Fruit fly (Drosophila melanogaster) whole organism, wandering third instar larva: Measurements from ENCODE around the gene CG3407.

Experiments used
- Abd-B ChIP-seq: fragments of >200 bp; optimal IDR thresholded peaks from 2 replicates; lab custom pipeline; 2017; ENCODE audit warnings: missing biosample characterization, missing genetic modification characterization
- CG32264 ChIP-seq: fragments of 200-800 bp; sonication (Bioruptor generic); optimal IDR thresholded peaks from 2 replicates; lab custom pipeline; 2016; ENCODE audit warnings: missing biosample characterization, missing genetic modification characterization
- CG9705 ChIP-seq: fragments of 200-800 bp; sonication (Bioruptor generic); optimal IDR thresholded peaks from 2 replicates; lab custom pipeline; 2018; ENCODE audit warnings: missing biosample characterization, mild to moderate bottlenecking, missing genetic modification characterization
- CrebA ChIP-seq: fragments of 200-800 bp; sonication (Bioruptor generic); optimal IDR thresholded peaks from 2 replicates; lab custom pipeline; 2016; ENCODE audit warnings: missing biosample characterization, mild to moderate bottlenecking, missing genetic modification characterization, borderline replicate concordance
- Dfd ChIP-seq: fragments of >200 bp; optimal IDR thresholded peaks from 2 replicates; lab custom pipeline; 2017; ENCODE audit warnings: missing biosample characterization, missing genetic modification characterization
- Dif ChIP-seq: fragments of 200-275, 200-300 bp; sonication (Bioruptor generic); optimal IDR thresholded peaks from 2 replicates; lab custom pipeline; 2018; ENCODE audit warnings: missing biosample characterization, missing genetic modification characterization; ENCODE audit not compliant: partially characterized antibody
- GATAd ChIP-seq: sonication (Bioruptor generic); optimal IDR thresholded peaks from 2 replicates; lab custom pipeline; 2016; ENCODE audit warnings: missing biosample characterization, missing genetic modification characterization
- HLH106 ChIP-seq: fragments of 200-800 bp; optimal IDR thresholded peaks from 3 replicates; lab custom pipeline; 2019; ENCODE audit warnings: missing biosample characterization, mild to moderate bottlenecking, missing genetic modification characterization, moderate library complexity
- Hnf4 ChIP-seq: fragments of 200-800 bp; sonication (Bioruptor generic); optimal IDR thresholded peaks from 2 replicates; lab custom pipeline; 2016; ENCODE audit warnings: missing biosample characterization, mild to moderate bottlenecking, missing genetic modification characterization
- Hr78 ChIP-seq: fragments of >200 bp; optimal IDR thresholded peaks from 2 replicates; lab custom pipeline; 2017; ENCODE audit warnings: missing biosample characterization, missing genetic modification characterization
- Hr83 ChIP-seq: fragments of 200-300 bp; sonication (Bioruptor generic); optimal IDR thresholded peaks from 2 replicates; lab custom pipeline; 2016; ENCODE audit warnings: missing biosample characterization, mild to moderate bottlenecking, missing genetic modification characterization, moderate library complexity; ENCODE audit not compliant: poor library complexity, severe bottlenecking
- Jra ChIP-seq: sonication (Bioruptor generic); optimal IDR thresholded peaks from 2 replicates; lab custom pipeline; 2016; ENCODE audit warnings: missing biosample characterization, missing genetic modification characterization
- Mio ChIP-seq: sonication (Bioruptor generic); optimal IDR thresholded peaks from 2 replicates; lab custom pipeline; 2016; ENCODE audit warnings: missing biosample characterization, missing genetic modification characterization
- Myc ChIP-seq: fragments of >200 bp; optimal IDR thresholded peaks from 2 replicates; lab custom pipeline; 2017
- N ChIP-seq: fragments of >200 bp; optimal IDR thresholded peaks from 2 replicates; lab custom pipeline; 2018; ENCODE audit warnings: missing biosample characterization, missing external identifiers, missing genetic modification characterization
- OdsH ChIP-seq: fragments of 200-800 bp; sonication (Bioruptor generic); optimal IDR thresholded peaks from 2 replicates; lab custom pipeline; 2016; ENCODE audit warnings: missing biosample characterization, mild to moderate bottlenecking, missing genetic modification characterization
- Rel ChIP-seq, 2 experiments: fragments of 200-800 bp; sonication (Bioruptor generic) in 1 of 2; optimal IDR thresholded peaks; 2 replicates in 1 of 2; 3 replicates in 1 of 2; lab custom pipeline; 2016 to 2019; ENCODE audit warnings: mild to moderate bottlenecking in 2 of 2, missing biosample characterization in 2 of 2, missing genetic modification characterization in 2 of 2, moderate library complexity in 1 of 2
- Sp1 ChIP-seq: fragments of 200-800 bp; sonication (Bioruptor generic); optimal IDR thresholded peaks from 3 replicates; lab custom pipeline; 2019; ENCODE audit warnings: missing biosample characterization, mild to moderate bottlenecking, missing genetic modification characterization, moderate library complexity
- Vsx2 ChIP-seq: fragments of 200-300, 225-300 bp; sonication (Bioruptor generic); optimal IDR thresholded peaks from 2 replicates; lab custom pipeline; 2018; ENCODE audit warnings: missing biosample characterization, missing genetic modification characterization; ENCODE audit not compliant: partially characterized antibody
- br ChIP-seq: fragments of 200-800 bp; sonication (Bioruptor generic); optimal IDR thresholded peaks from 2 replicates; lab custom pipeline; 2016; ENCODE audit warnings: missing biosample characterization, missing genetic modification characterization
- brk ChIP-seq: fragments of 200-800 bp; sonication (Bioruptor generic); optimal IDR thresholded peaks from 2 replicates; lab custom pipeline; 2016; ENCODE audit warnings: missing biosample characterization, mild to moderate bottlenecking, missing genetic modification characterization
- dl ChIP-seq, 2 experiments: fragments of 175-275, 200-275 bp in 1 of 2; fragments of 200-275 bp in 1 of 2; sonication (Bioruptor generic); optimal IDR thresholded peaks; lab custom pipeline; 2018; ENCODE audit warnings: mild to moderate bottlenecking in 2 of 2, missing biosample characterization in 2 of 2, missing genetic modification characterization in 2 of 2, moderate library complexity in 2 of 2; ENCODE audit not compliant: partially characterized antibody in 2 of 2, insufficient read depth in 1 of 2
- dmrt93B ChIP-seq: fragments of 200-800 bp; sonication (Bioruptor generic); optimal IDR thresholded peaks from 2 replicates; lab custom pipeline; 2018; ENCODE audit warnings: missing biosample characterization, mild to moderate bottlenecking, missing genetic modification characterization
- dsf ChIP-seq: sonication (Bioruptor generic); optimal IDR thresholded peaks from 2 replicates; lab custom pipeline; 2016; ENCODE audit warnings: missing biosample characterization, missing genetic modification characterization, borderline replicate concordance
- ey ChIP-seq: fragments of 200-800 bp; sonication (Bioruptor generic); optimal IDR thresholded peaks from 2 replicates; lab custom pipeline; 2016; ENCODE audit warnings: missing biosample characterization, missing genetic modification characterization
- foxo ChIP-seq, 2 experiments: fragments of 200-800 bp; sonication (Bioruptor generic); optimal IDR thresholded peaks; 2 replicates in 1 of 2; 3 replicates in 1 of 2; lab custom pipeline; 2016 to 2017; ENCODE audit warnings: missing biosample characterization in 2 of 2, missing genetic modification characterization in 2 of 2
- fru ChIP-seq: fragments of 200-800 bp; sonication (Bioruptor generic); optimal IDR thresholded peaks from 3 replicates; lab custom pipeline; 2016; ENCODE audit warnings: missing biosample characterization, mild to moderate bottlenecking, missing genetic modification characterization
- h ChIP-seq: fragments of 200-800 bp; sonication (Bioruptor generic); optimal IDR thresholded peaks from 3 replicates; lab custom pipeline; 2016; ENCODE audit warnings: missing biosample characterization, mild to moderate bottlenecking, missing genetic modification characterization
- jim ChIP-seq: fragments of 175-275, 200-325 bp; sonication (Bioruptor generic); optimal IDR thresholded peaks from 2 replicates; lab custom pipeline; 2016; ENCODE audit warnings: missing biosample characterization, mild to moderate bottlenecking, missing genetic modification characterization
- lola ChIP-seq: fragments of >200 bp; optimal IDR thresholded peaks from 2 replicates; lab custom pipeline; 2017; ENCODE audit warnings: missing biosample characterization, missing genetic modification characterization
- pan ChIP-seq: fragments of >200 bp; optimal IDR thresholded peaks from 2 replicates; lab custom pipeline; 2017
- psq ChIP-seq: fragments of 200-800 bp; sonication (Bioruptor generic); optimal IDR thresholded peaks from 3 replicates; lab custom pipeline; 2017; ENCODE audit warnings: missing biosample characterization, mild to moderate bottlenecking, missing genetic modification characterization, moderate library complexity
- rgr ChIP-seq: fragments of 200-800 bp; sonication (Bioruptor generic); optimal IDR thresholded peaks from 3 replicates; lab custom pipeline; 2016; ENCODE audit warnings: missing biosample characterization, mild to moderate bottlenecking, missing genetic modification characterization
- sage ChIP-seq: fragments of 200-800 bp; sonication (Bioruptor generic); optimal IDR thresholded peaks from 2 replicates; lab custom pipeline; 2016; ENCODE audit warnings: missing biosample characterization, mild to moderate bottlenecking, missing genetic modification characterization
- sv ChIP-seq: fragments of 200-800 bp; sonication (Bioruptor generic); optimal IDR thresholded peaks from 3 replicates; lab custom pipeline; 2016; ENCODE audit warnings: missing biosample characterization, missing genetic modification characterization
- tai ChIP-seq: sonication (Bioruptor generic); optimal IDR thresholded peaks from 2 replicates; lab custom pipeline; 2016; ENCODE audit warnings: missing biosample characterization, missing genetic modification characterization
- usp ChIP-seq: fragments of >200 bp; optimal IDR thresholded peaks from 2 replicates; lab custom pipeline; 2017; ENCODE audit warnings: missing biosample characterization, missing genetic modification characterization
- woc ChIP-seq: sonication (Bioruptor generic); optimal IDR thresholded peaks from 2 replicates; lab custom pipeline; 2016; ENCODE audit warnings: missing biosample characterization, mild to moderate bottlenecking, missing genetic modification characterization

Gene CG3407

DNA sequence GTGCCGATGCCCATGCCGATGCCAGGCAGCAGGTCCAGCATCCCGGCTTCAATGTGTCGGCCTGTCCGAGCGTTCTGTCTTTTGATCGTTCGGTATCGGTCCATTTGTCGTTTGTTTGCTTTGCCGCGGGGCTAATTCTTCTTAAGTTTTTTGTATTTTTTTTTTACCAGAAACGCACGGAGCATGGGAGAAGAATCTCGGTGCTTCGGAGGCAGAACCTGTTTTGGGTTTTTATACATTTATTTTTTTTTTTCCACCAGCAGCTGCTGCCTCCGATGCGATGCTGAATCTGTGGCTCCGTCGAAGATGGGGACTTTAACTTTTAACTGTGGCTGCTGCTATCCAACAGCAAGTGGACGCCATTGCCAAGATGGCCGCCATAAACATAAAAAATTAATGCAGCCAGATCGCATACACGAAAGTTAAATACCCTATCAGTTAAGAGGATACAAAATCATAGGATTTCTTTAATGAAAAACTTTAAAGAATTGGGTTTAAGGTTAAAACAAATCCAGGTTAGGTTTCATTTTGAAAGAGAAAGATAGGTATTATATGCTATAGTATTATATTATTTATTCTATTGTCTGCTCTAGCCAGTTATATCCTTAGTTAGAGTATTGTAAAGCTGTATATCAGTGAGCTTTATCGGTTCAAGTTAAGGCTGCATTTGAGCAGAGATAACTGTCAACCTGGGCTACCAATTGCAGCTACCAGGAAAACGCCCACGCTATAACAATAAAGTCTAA is 31.9 kb downstream of the CG3407 start (continued):
- TF ChIP-seq brk (GFP tag; lab: Kevin White, UChicago) (peak; percentile 35), Sp1 (peak; percentile 80), HLH106 (tag; lab: Kevin White, UChicago) (peak; percentile 62)

dm6 chr2L:3780587-3780986 is 32.6 kb downstream of the CG3407 start:
- TF ChIP-seq sage (GFP tag; lab: Kevin White, UChicago) (no peak), GATAd (GFP tag; lab: Kevin White, UChicago) (no peak), CrebA (GFP tag; lab: Kevin White, UChicago) (no peak), CG32264 (GFP tag; lab: Kevin White, UChicago) (no peak), brk (GFP tag; lab: Kevin White, UChicago) (no peak), woc (GFP tag; lab: Kevin White, UChicago) (peak; percentile 54), fru (GFP tag; lab: Kevin White, UChicago) (peak; percentile 38), dl (GFP tag; optimal IDR thresholded peaks at IDR 0.05; lab: Kevin White, UChicago; ENCODE audit: insufficient read depth in 1 of 2, partially characterized antibody in 2 of 2) (no peak), dsf (GFP tag; lab: Kevin White, UChicago) (no peak), Dfd (no peak)

dm6 chr2L:3779143-3779788 is 33.9 kb downstream of the CG3407 start:
- no peak for TF ChIP-seq Jra
- TF ChIP-seq sv (GFP tag; lab: Kevin White, UChicago) = no peak
- no peak for TF ChIP-seq brk (GFP tag; lab: Kevin White, UChicago)
- no peak for TF ChIP-seq N
- TF ChIP-seq GATAd (GFP tag; lab: Kevin White, UChicago) = no peak
- peak in 1 of 2 experiments; percentile 18 for TF ChIP-seq foxo (GFP tag; optimal IDR thresholded peaks at IDR 0.05; lab: Kevin White, UChicago)
- TF ChIP-seq dsf (GFP tag; lab: Kevin White, UChicago) = no peak
- TF ChIP-seq Hr83 = no peak
- no peak for TF ChIP-seq psq (GFP tag; lab: Kevin White, UChicago)
- TF ChIP-seq Hnf4 = no peak
- TF ChIP-seq dmrt93B = no peak
- TF ChIP-seq Sp1 = peak; percentile 46
- no peak for TF ChIP-seq sage (GFP tag; lab: Kevin White, UChicago)
- no peak for TF ChIP-seq Dif (GFP tag; lab: Kevin White, UChicago)
- TF ChIP-seq Mio (GFP tag; lab: Kevin White, UChicago) = no peak
- peak; percentile 16 for TF ChIP-seq pan
- no peak for TF ChIP-seq woc (GFP tag; lab: Kevin White, UChicago)
- TF ChIP-seq fru (GFP tag; lab: Kevin White, UChicago) = no peak
- no peak for TF ChIP-seq jim (GFP tag; lab: Kevin White, UChicago)
- TF ChIP-seq rgr (GFP tag; lab: Kevin White, UChicago) = no peak
- TF ChIP-seq h (GFP tag; lab: Kevin White, UChicago) = no peak
- TF ChIP-seq ey (GFP tag; lab: Kevin White, UChicago) = no peak
- TF ChIP-seq CG32264 (GFP tag; lab: Kevin White, UChicago) = no peak
- no peak for TF ChIP-seq lola
- no peak for TF ChIP-seq Vsx2 (GFP tag; lab: Kevin White, UChicago)
- TF ChIP-seq OdsH (GFP tag; lab: Kevin White, UChicago) = no peak
- no peak for TF ChIP-seq dl (GFP tag; optimal IDR thresholded peaks at IDR 0.05; lab: Kevin White, UChicago; ENCODE audit: insufficient read depth in 1 of 2, partially characterized antibody in 2 of 2)
- TF ChIP-seq usp (GFP tag; lab: Kevin White, UChicago) = no peak
- TF ChIP-seq CrebA (GFP tag; lab: Kevin White, UChicago) = peak; percentile 4
- peak; percentile 2 for TF ChIP-seq br
- TF ChIP-seq Rel (GFP tag; optimal IDR thresholded peaks at IDR 0.05; lab: Kevin White, UChicago) = no peak
- TF ChIP-seq Rel (tag; optimal IDR thresholded peaks at IDR 0.05; lab: Kevin White, UChicago) = peak; percentile 32
- TF ChIP-seq Dfd = no peak
- TF ChIP-seq tai = no peak
- peak; percentile 42 for TF ChIP-seq HLH106 (tag; lab: Kevin White, UChicago)
- TF ChIP-seq CG9705 (GFP tag; lab: Kevin White, UChicago) = no peak
- TF ChIP-seq Abd-B = no peak
- no peak for TF ChIP-seq Hr78
- TF ChIP-seq Myc (lab: Kevin White, UChicago) = no peak
